Worm (Caenorhabditis elegans): ENCODE measurements around the gene T04B8.5.

T04B8.5 gene

ce11 chrII:624443-624842, at the start of gene T04B8.5:
Gene T04B8.5, minus strand, starts transcription at chrII:624543.
- TF ChIP-seq elt-2 (tag; optimal IDR thresholded peaks at IDR 0.05), result no peak
- TF ChIP-seq jun-1 (tag; optimal IDR thresholded peaks at IDR 0.05), result no peak
- no peak for TF ChIP-seq pha-4 (tag; optimal IDR thresholded peaks at IDR 0.05)
- no peak for TF ChIP-seq egl-5 (tag; optimal IDR thresholded peaks at IDR 0.05)
- TF ChIP-seq mdl-1 (tag; optimal IDR thresholded peaks at IDR 0.05), result no peak
- no peak for TF ChIP-seq zag-1 (tag; optimal IDR thresholded peaks at IDR 0.05)
- no peak for TF ChIP-seq lin-39 (tag; optimal IDR thresholded peaks at IDR 0.05)
- TF ChIP-seq nhr-76 (tag; optimal IDR thresholded peaks at IDR 0.05), result no peak
- TF ChIP-seq elt-3 (tag; optimal IDR thresholded peaks at IDR 0.05), result no peak
- no peak for TF ChIP-seq ceh-82 (tag; optimal IDR thresholded peaks at IDR 0.05)
- TF ChIP-seq nhr-25 (tag; optimal IDR thresholded peaks at IDR 0.05), result no peak
- TF ChIP-seq mml-1 (tag; optimal IDR thresholded peaks at IDR 0.05), result no peak
- no peak for TF ChIP-seq sea-2 (GFP tag; optimal IDR thresholded peaks at IDR 0.05)
- TF ChIP-seq pqm-1 (tag; optimal IDR thresholded peaks at IDR 0.05), result no peak
- TF ChIP-seq ZK546.5 (tag; optimal IDR thresholded peaks at IDR 0.05), result no peak
- TF ChIP-seq lin-15B (tag; optimal IDR thresholded peaks at IDR 0.05), result no peak
- no peak for TF ChIP-seq nhr-77 (tag; optimal IDR thresholded peaks at IDR 0.05)
- no peak for TF ChIP-seq fos-1 (tag; optimal IDR thresholded peaks at IDR 0.05)
- TF ChIP-seq nhr-11 (tag; optimal IDR thresholded peaks at IDR 0.05), result no peak
- TF ChIP-seq nhr-43 (tag; optimal IDR thresholded peaks at IDR 0.05; ENCODE audit: poor library complexity, severe bottlenecking), result no peak

DNA sequence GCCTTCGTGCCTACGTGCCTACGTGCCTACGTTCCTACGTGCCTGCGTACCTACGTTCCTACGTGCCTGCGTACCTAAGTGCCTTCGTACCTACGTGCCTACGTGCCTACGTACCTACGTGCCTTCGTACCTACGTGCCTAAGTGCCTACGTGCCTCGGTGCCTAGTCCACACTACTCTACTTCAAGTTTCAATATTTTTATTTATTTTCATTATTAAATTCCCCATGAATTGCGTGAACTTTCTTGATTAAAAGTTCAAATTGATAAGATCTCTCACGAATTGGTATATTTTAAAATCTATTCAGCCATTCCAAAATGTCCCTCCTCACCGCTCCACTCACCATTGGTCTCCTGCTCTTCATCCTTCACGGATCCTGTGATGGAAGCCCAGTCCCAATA, 49.8 kb upstream of the T04B8.5 start, which contains the start of gene Y39F10C.3:
Gene Y39F10C.3, plus strand, starts transcription at position 301 of the 400 bp plus-strand sequence.
- no peak for TF ChIP-seq daf-12 (tag; optimal IDR thresholded peaks at IDR 0.05)
- TF ChIP-seq mdl-1 (tag; optimal IDR thresholded peaks at IDR 0.05), result no peak
- TF ChIP-seq egl-27 (tag; optimal IDR thresholded peaks at IDR 0.05), result no peak
- TF ChIP-seq ZK546.5 (tag; optimal IDR thresholded peaks at IDR 0.05), result no peak
- no peak for TF ChIP-seq pqm-1 (tag; optimal IDR thresholded peaks at IDR 0.05)
- no peak for TF ChIP-seq jun-1 (tag; optimal IDR thresholded peaks at IDR 0.05)
- TF ChIP-seq eor-1 (tag; optimal IDR thresholded peaks at IDR 0.05), result no peak
- TF ChIP-seq elt-3 (tag; optimal IDR thresholded peaks at IDR 0.05), result no peak
- no peak for TF ChIP-seq fos-1 (tag; optimal IDR thresholded peaks at IDR 0.05)
- TF ChIP-seq nhr-77 (tag; optimal IDR thresholded peaks at IDR 0.05), result no peak
- no peak for TF ChIP-seq elt-1 (tag; optimal IDR thresholded peaks at IDR 0.05)

DNA sequence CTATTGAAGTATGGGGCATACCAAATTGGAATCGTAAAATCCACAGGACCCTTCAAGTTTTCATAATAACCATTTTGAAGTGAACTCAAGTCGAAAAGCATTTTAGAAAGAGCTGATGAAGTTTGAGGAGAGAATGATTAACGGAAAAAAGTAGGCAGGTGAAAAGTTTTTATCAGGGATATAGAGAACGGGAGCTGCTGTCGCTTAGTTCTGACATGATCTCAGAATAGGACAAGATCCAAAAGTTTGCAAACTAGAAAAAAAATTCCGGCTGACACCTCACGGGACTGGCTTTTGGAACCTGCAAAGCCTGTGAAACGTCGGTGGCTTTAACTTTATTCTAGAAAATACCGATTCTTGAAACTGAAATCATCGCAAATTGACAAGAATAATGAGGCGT, 46.7 kb upstream of the T04B8.5 start, which contains the start of gene sri-46:
Gene sri-46, minus strand, starts transcription at position 101 of the 400 bp plus-strand sequence.
- TF ChIP-seq ceh-16 (tag; optimal IDR thresholded peaks at IDR 0.05), result no peak
- no peak for TF ChIP-seq egl-27 (tag; optimal IDR thresholded peaks at IDR 0.05)
- TF ChIP-seq ceh-28 (tag; optimal IDR thresholded peaks at IDR 0.05), result no peak
- TF ChIP-seq nhr-11 (tag; optimal IDR thresholded peaks at IDR 0.05), result no peak
- TF ChIP-seq daf-12 (tag; optimal IDR thresholded peaks at IDR 0.05), result no peak
- TF ChIP-seq nhr-77 (tag; optimal IDR thresholded peaks at IDR 0.05), result no peak
- no peak for TF ChIP-seq R02D3.7 (tag; optimal IDR thresholded peaks at IDR 0.05)
- no peak for TF ChIP-seq fkh-10 (GFP tag; optimal IDR thresholded peaks at IDR 0.05)
- no peak for TF ChIP-seq nhr-237 (tag; optimal IDR thresholded peaks at IDR 0.05)
- TF ChIP-seq lin-39 (tag; optimal IDR thresholded peaks at IDR 0.05), result no peak
- TF ChIP-seq aly-2 (tag; optimal IDR thresholded peaks at IDR 0.05), result no peak
- TF ChIP-seq mdl-1 (tag; optimal IDR thresholded peaks at IDR 0.05), result no peak
- TF ChIP-seq sea-2 (GFP tag; optimal IDR thresholded peaks at IDR 0.05), result no peak

DNA sequence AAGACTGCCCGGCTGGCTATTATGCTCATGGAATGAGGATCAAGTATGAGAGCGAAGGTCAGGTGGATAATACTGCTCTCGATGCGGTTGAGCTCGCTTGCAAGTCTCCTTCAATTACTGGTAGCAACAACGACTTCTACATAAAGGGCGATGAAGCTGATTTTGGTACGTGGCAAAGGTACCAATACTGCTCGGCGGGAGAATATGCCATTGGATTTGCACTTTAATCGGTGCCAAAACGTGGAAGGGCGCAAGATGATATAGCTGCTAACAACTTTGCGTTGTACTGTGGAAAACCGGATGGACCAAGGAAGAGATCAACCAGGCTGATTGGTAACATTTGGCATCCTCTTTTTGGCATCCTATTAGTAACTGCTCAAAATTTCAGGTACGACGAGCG, 43.5 kb upstream of the T04B8.5 start:
- TF ChIP-seq sea-2 (GFP tag; optimal IDR thresholded peaks at IDR 0.05), result no peak
- no peak for TF ChIP-seq nhr-11 (tag; optimal IDR thresholded peaks at IDR 0.05)
- no peak for TF ChIP-seq ceh-28 (tag; optimal IDR thresholded peaks at IDR 0.05)
- no peak for TF ChIP-seq snpc-4 (tag; optimal IDR thresholded peaks at IDR 0.05)

ce11 chrII:661696-662095, 37.4 kb upstream of the T04B8.5 start, which contains the start of gene sri-45:
Gene sri-45, minus strand, starts transcription at chrII:661796.
- TF ChIP-seq skn-1 (tag; optimal IDR thresholded peaks at IDR 0.05), result no peak

ce11 chrII:658369-658768, 34.0 kb upstream of the T04B8.5 start, which contains the start of gene sdz-24:
Gene sdz-24, plus strand, starts transcription at chrII:658669.
- no peak for TF ChIP-seq egl-5 (tag; optimal IDR thresholded peaks at IDR 0.05)
- no peak for TF ChIP-seq unc-62 (GFP tag; optimal IDR thresholded peaks at IDR 0.05)
- TF ChIP-seq egl-27 (tag; optimal IDR thresholded peaks at IDR 0.05), result no peak
- no peak for TF ChIP-seq elt-1 (tag; optimal IDR thresholded peaks at IDR 0.05)
- TF ChIP-seq ama-1 (optimal IDR thresholded peaks at IDR 0.05), result no peak
- no peak for TF ChIP-seq nhr-76 (tag; optimal IDR thresholded peaks at IDR 0.05)
- TF ChIP-seq ceh-82 (tag; optimal IDR thresholded peaks at IDR 0.05), result no peak
- TF ChIP-seq nhr-67 (tag; optimal IDR thresholded peaks at IDR 0.05), result no peak
- TF ChIP-seq nhr-11 (tag; optimal IDR thresholded peaks at IDR 0.05), result no peak
- TF ChIP-seq lin-15B (tag; optimal IDR thresholded peaks at IDR 0.05), result no peak
- no peak for TF ChIP-seq elt-3 (tag; optimal IDR thresholded peaks at IDR 0.05)
- no peak for TF ChIP-seq skn-1 (tag; optimal IDR thresholded peaks at IDR 0.05)
- no peak for TF ChIP-seq ztf-4 (tag; optimal IDR thresholded peaks at IDR 0.05)
- TF ChIP-seq R02D3.7 (tag; optimal IDR thresholded peaks at IDR 0.05), result no peak
- TF ChIP-seq nhr-77 (tag; optimal IDR thresholded peaks at IDR 0.05), result no peak
- TF ChIP-seq nhr-12 (tag; optimal IDR thresholded peaks at IDR 0.05), result no peak
